Fruit fly (Drosophila melanogaster): Measurements from ENCODE around the gene CG7330.
A peak's percentile ranks its signal among the peaks of the same experiment; 100 is the strongest.

CG7330 gene

dm6 chr3L:18184762-18185161 is 36.0 kb downstream of the CG7330 start:
- TF ChIP-seq noc (tag; optimal IDR thresholded peaks at IDR 0.05) = no peak

dm6 chr3L:18185542-18186312 is 37.0 kb downstream of the CG7330 start, which contains the start of gene hid:
hid (minus strand) TSS chr3L:18185641.
- peak; percentile 54 for TF ChIP-seq noc (tag; optimal IDR thresholded peaks at IDR 0.05)

dm6 chr3L:18186313-18186625 is 37.5 kb downstream of the CG7330 start:
- no peak for TF ChIP-seq noc (tag; optimal IDR thresholded peaks at IDR 0.05)

dm6 chr3L:18186779-18187178 is 38.1 kb downstream of the CG7330 start:
- TF ChIP-seq noc (tag; optimal IDR thresholded peaks at IDR 0.05) = no peak

DNA sequence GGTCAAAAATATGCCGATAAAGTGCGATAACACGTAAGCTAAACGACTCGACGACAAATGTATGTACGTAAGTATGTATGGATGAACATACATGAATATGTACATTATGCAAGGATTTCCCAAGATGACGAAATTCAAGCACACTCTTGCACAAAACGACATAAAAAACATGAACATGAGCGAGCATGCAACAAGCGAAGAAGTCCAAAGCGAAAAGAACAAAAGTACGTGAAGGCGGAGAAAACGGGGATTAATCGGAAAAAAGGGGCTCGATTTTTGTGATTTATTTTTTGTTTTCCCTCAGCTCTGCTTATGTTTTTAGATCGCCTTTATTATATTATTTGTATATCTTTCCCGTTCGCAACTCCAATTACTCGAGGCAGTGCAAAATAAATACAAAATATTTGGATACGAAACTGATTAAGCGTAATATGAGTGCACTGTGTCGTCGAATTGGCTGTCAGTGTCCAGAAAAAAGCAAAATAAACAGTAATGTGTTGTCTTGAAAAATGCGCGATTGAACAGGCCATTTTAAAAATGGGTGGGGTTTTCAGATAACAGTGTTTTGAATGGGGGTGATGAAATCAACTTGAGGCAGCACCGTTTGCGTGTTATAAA is 38.9 kb downstream of the CG7330 start:
- TF ChIP-seq noc (tag; optimal IDR thresholded peaks at IDR 0.05) = no peak

DNA sequence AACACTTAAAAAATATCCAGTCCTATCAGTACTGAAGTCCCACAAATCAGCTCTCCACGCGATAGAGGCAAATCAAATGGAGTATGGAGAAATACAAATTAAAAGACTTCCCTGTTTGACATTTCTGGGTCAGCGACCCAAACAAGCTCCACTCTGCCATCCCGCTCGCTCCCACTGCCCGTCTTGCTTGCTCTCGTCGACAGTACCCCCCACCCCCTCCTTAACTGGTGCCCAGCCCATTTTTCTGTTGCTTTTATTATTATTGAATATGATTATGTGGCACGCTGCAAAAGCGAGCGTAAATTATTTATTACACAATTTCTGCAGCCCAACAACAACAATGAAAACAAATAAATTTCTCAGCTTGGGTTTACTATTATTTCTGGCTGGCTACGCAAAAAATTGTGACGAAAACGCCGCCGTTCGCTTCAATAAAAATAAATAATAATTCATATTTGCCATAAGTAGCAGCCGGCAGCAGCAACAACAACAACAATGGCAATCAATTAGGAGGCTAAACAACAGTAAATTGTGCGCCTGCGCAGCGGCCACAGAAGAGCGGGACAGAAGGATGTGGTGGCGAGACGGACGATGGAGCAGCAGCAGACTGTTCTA is 39.9 kb downstream of the CG7330 start:
- TF ChIP-seq noc (tag; optimal IDR thresholded peaks at IDR 0.05) = no peak

DNA sequence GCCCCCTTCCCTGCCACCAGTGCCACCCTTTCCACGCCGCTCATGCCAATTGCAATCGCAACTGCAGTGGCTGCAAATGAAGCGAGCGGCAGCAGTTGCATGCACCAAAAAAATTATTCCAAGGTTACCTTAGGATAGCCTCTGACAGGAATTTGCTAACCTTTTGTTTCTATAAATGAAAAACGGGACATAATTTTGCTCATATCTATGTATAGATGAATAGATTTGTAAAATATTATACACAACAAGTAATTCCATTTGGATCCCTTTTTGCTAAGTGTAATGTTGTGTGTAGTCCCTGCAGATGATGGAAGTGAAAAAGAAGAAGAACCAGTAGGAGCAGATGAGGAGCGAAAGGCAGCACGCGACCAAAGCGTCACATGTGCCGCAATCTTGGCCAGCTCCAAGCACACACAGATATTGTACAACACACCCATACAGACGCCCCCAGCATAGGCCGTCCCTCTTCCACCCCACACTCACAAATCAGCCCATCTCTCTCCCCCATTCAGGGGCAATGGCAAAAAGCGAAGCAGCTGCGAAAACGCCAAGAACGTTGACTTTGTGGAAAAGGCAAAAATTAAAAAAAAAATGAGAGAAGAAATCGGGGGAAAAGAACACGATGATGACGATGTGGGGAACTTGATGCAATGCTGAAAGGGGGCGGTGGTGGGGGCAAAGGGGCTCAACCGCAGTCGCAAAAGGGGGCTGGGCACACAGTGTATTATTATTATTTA is 41.9 kb downstream of the CG7330 start:
- TF ChIP-seq noc (tag; optimal IDR thresholded peaks at IDR 0.05) = no peak

DNA sequence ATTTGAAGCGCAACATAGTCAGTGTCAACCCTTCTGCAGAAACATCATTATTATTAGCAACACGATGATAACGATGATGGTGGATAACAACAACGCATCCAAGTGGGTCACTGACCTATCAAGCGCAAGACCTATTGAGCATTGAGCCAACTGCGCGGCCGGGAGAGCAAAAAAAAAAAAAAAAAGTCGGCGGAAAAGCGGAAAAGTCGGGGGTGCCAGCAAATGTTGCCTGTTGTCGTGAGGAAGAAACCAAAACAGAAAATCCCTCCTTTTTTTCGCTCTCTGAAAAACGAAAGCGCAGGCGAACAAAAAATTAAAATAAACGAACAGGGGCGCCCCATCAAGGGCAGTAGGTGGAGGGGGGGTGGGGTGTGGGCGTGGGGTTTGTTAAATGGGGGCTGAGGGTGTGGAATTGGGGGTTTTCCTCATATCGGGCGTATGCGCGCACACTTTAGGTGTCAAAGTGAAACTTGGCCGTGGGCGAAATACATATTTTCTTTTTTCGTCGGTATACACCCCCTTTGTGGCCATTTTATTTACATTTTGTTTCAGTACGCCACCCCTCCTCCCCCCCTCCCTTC is 42.9 kb downstream of the CG7330 start:
- TF ChIP-seq noc (tag; optimal IDR thresholded peaks at IDR 0.05) = no peak

DNA sequence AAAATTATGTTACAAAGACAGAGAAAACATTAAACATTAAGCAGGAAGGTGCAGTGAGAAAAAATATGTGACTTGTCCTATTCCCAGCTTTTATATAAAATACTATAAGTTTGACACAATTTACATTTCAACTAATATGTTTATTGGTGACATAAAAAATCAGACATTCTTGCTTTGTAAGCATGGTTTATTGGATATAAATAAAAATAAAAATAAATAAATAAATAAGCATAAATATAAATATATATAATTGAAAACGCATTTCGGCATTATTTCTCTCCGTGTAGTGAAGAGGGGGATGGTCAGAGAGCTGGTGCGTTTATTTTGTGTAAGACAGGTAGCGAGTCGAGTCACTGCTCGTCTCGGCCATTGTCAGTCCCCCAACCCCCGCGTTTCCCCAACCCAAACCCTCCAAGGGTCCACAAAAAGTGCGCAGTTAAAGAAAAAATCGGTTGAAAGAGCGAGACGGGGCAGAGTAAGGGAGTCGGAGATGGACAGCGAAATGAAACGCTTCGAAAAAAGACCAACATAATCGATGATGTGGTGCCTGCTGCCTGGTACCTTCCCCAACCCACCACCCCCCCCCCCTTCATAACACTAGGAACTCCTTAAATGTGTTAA is 44.2 kb downstream of the CG7330 start:
- TF ChIP-seq noc (tag; optimal IDR thresholded peaks at IDR 0.05) = peak; percentile 71

- no peak for TF ChIP-seq noc (tag; optimal IDR thresholded peaks at IDR 0.05)
Measured at dm6 chr3L:18193642-18194041, 44.9 kb downstream of the CG7330 start.

DNA sequence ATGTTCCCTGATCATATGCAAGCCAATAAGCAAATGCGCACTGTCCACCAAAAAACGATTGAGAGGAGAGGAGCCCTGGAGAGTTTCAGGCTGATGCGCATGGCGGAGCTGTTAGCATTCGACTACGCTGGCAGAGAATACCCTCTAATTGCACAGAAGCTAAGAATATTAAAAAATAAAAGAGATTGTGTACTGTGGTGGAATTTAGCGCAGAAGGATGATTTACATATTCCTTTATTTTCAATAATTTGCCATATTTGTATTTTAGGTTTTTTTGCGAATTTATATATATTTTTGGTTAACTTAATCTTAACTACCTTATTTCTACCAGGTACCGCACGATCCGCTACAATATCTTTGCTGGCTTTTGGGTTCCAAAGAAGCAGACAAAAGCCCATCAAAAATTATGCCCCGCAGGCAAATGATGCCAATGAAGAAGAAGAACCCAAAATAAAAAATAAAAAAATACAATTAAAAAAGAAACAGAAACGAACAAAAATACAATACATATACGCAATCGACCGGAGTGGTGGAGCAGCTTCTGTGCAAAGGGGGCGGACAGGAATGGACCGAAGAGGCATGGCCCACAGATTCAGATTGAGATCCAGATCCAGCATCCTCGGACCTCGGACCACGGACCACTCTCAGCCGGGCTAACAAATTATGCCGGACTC is 45.7 kb downstream of the CG7330 start:
- TF ChIP-seq noc (tag; optimal IDR thresholded peaks at IDR 0.05) = peak; percentile 6

DNA sequence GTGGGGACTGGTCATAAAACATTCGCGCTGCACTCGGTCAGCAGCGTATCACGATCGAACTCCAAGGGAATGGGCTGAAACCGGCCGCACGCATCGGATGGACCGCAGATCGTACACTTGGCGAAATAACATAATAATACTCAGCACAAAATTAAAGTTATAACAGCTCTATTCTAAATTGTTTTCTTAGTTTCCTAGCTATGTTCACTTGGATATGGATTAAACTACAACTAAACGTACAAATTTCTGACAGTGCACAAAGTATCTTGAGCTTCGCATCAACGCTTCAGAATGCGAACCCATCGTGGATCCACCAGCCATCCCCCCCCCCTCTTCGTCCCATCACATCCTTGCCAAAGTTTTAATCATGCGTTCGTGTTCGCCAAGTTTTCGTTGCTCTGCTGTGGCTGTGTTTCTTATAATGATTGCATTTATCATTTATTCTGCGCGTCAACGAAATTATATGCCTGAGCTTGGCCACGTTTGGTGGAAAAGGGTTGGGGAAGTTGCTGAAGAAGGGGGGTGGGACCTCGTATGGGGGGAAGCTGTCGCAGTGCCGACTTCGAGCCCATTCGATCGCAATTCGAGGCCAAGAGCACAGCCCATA is 46.4 kb downstream of the CG7330 start:
- no peak for TF ChIP-seq noc (tag; optimal IDR thresholded peaks at IDR 0.05)

- TF ChIP-seq noc (tag; optimal IDR thresholded peaks at IDR 0.05) = no peak
Measured at dm6 chr3L:18198165-18198564, 49.4 kb downstream of the CG7330 start.

DNA sequence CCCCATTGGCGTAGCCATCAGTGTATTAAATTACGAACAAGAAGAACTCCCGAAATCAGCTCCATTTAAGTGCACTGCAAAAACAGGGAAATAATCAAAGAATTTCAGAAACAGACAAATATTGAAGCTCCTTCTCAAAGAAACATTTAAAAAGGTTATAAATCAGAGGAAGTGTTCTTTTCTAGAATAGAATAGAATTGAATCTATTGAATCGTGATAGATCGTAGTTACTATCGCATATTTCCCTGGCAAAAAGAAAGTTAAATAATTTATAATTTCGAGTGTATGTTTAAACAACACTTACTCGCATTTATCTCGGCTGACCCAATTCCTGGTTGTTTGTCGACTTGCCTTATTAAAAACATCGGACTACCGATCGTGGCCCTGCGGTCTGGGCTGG is 50.0 kb downstream of the CG7330 start:
- no peak for TF ChIP-seq noc (tag; optimal IDR thresholded peaks at IDR 0.05)

DNA sequence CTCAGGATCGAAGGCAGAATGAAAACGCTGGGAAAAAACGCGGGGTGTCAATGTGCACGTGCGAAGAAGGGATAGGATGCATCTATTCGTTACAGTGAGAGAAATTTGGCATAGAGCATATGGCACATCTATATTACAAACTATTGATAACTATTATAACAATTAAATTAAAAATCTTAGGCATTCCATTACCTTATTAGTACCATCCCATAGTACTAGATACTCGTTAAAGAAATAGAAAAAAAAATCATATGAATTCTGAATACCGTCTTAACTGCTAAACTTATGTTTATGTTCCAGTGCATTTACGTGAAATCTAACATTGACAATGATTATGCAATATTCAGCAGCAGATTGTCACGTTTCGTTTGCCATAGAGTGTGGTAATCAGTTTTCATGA is 51.4 kb downstream of the CG7330 start:
- no peak for TF ChIP-seq noc (tag; optimal IDR thresholded peaks at IDR 0.05)

All from whole organism, larva.